Worm (Caenorhabditis elegans): ENCODE data around the gene C16C4.18.
"Not testable (repeated sequence)": the region's sequence is repeated elsewhere in the genome, so short reads cannot be mapped to it uniquely, and the experiment has no call there.

The C16C4.18 gene

ce11 chrII:1836204-1836603, 24.9 kb downstream of the C16C4.18 start, which contains the start of gene T08E11.1:
Gene T08E11.1, plus strand, starts transcription at chrII:1836504.
- TF ChIP-seq elt-2 (tag; optimal IDR thresholded peaks at IDR 0.05) (peak; percentile 47), snpc-4 (tag; optimal IDR thresholded peaks at IDR 0.05) (no peak), pqm-1 (tag; optimal IDR thresholded peaks at IDR 0.05) (no peak), fkh-8 (tag; optimal IDR thresholded peaks at IDR 0.05) (no peak)

ce11 chrII:1831883-1832388, 29.2 kb downstream of the C16C4.18 start, which contains the start of gene math-39:
Gene math-39, plus strand, starts transcription at chrII:1832338.
- TF ChIP-seq egl-13 (tag; optimal IDR thresholded peaks at IDR 0.05) (no peak), nhr-28 (tag; optimal IDR thresholded peaks at IDR 0.05) (no peak), jun-1 (tag; optimal IDR thresholded peaks at IDR 0.05) (no peak), elt-3 (tag; optimal IDR thresholded peaks at IDR 0.05) (no peak), ama-1 (optimal IDR thresholded peaks at IDR 0.05) (no peak), pax-3 (tag; optimal IDR thresholded peaks at IDR 0.05) (no peak), nhr-20 (tag; optimal IDR thresholded peaks at IDR 0.05) (no peak), elt-2 (tag; optimal IDR thresholded peaks at IDR 0.05) (no peak), pag-3 (tag; optimal IDR thresholded peaks at IDR 0.05; ENCODE audit: borderline replicate concordance, insufficient read depth) (no peak), nhr-85 (tag) (no peak), fkh-4 (tag; optimal IDR thresholded peaks at IDR 0.05; ENCODE audit: borderline replicate concordance) (no peak), hlh-17 (GFP tag; optimal IDR thresholded peaks at IDR 0.05; ENCODE audit: borderline replicate concordance) (no peak)

- TF ChIP-seq elt-2 (tag; optimal IDR thresholded peaks at IDR 0.05) (peak; percentile 26), nhr-47 (tag; optimal IDR thresholded peaks at IDR 0.05) (no peak), dpl-1 (GFP tag; optimal IDR thresholded peaks at IDR 0.05) (no peak), skn-1 (tag; optimal IDR thresholded peaks at IDR 0.05) (no peak), rnt-1 (tag; optimal IDR thresholded peaks at IDR 0.05) (no peak), aha-1 (tag; optimal IDR thresholded peaks at IDR 0.05) (no peak), efl-1 (optimal IDR thresholded peaks at IDR 0.05) (no peak), efl-1 (GFP tag; optimal IDR thresholded peaks at IDR 0.05 in 1 of 2) (peak in 1 of 2 experiments; percentile 18), C34B4.2 (tag; optimal IDR thresholded peaks at IDR 0.05) (no peak), nhr-19 (GFP tag; conservative IDR thresholded peaks at IDR 0.05) (no peak)
Measured at ce11 chrII:1830182-1830682, 30.9 kb downstream of the C16C4.18 start, which contains the start of gene math-40. Gene math-40, plus strand, starts transcription at chrII:1830632.

- TF ChIP-seq ztf-11 (tag; optimal IDR thresholded peaks at IDR 0.05); unc-98 (GFP tag; IDR thresholded peaks at IDR 0.05); unc-62 (GFP tag; optimal IDR thresholded peaks at IDR 0.05): not testable (repeated sequence)
Measured at ce11 chrII:1824329-1824728, 36.8 kb downstream of the C16C4.18 start, which contains the start of gene math-41. Gene math-41, plus strand, starts transcription at chrII:1824629.

ce11 chrII:1823597-1823996, 37.5 kb downstream of the C16C4.18 start:
- peak; percentile 62 for TF ChIP-seq elt-2 (tag; optimal IDR thresholded peaks at IDR 0.05)

- TF ChIP-seq fkh-8 (tag; optimal IDR thresholded peaks at IDR 0.05) (no peak), nhr-28 (tag; optimal IDR thresholded peaks at IDR 0.05) (no peak), nhr-47 (tag; optimal IDR thresholded peaks at IDR 0.05) (no peak), lir-3 (tag; optimal IDR thresholded peaks at IDR 0.05; ENCODE audit: poor library complexity) (no peak), nhr-12 (tag; optimal IDR thresholded peaks at IDR 0.05) (no peak), unc-98 (GFP tag; IDR thresholded peaks at IDR 0.05) (no peak), alr-1 (tag; optimal IDR thresholded peaks at IDR 0.05; ENCODE audit: borderline replicate concordance) (no peak), C04F5.9 (tag; optimal IDR thresholded peaks at IDR 0.05) (no peak), pax-3 (tag; optimal IDR thresholded peaks at IDR 0.05) (no peak), aha-1 (tag; optimal IDR thresholded peaks at IDR 0.05) (no peak), mdl-1 (tag; optimal IDR thresholded peaks at IDR 0.05) (no peak), ceh-63 (GFP tag; optimal IDR thresholded peaks at IDR 0.05) (no peak), ama-1 (optimal IDR thresholded peaks at IDR 0.05) (no peak), snpc-4 (tag; optimal IDR thresholded peaks at IDR 0.05) (no peak), lin-39 (tag; optimal IDR thresholded peaks at IDR 0.05) (no peak), sptf-1 (tag; optimal IDR thresholded peaks at IDR 0.05) (no peak), ceh-90 (tag; optimal IDR thresholded peaks at IDR 0.05) (no peak), nhr-19 (GFP tag; conservative IDR thresholded peaks at IDR 0.05) (no peak), ztf-4 (tag; optimal IDR thresholded peaks at IDR 0.05) (no peak)
Measured at ce11 chrII:1820774-1821173, 40.4 kb downstream of the C16C4.18 start, which contains the start of gene fbxa-3. Gene fbxa-3, minus strand, starts transcription at chrII:1820874.
